Fruit fly (Drosophila melanogaster): ENCODE results near the gene Surf6.

Gene Surf6

DNA sequence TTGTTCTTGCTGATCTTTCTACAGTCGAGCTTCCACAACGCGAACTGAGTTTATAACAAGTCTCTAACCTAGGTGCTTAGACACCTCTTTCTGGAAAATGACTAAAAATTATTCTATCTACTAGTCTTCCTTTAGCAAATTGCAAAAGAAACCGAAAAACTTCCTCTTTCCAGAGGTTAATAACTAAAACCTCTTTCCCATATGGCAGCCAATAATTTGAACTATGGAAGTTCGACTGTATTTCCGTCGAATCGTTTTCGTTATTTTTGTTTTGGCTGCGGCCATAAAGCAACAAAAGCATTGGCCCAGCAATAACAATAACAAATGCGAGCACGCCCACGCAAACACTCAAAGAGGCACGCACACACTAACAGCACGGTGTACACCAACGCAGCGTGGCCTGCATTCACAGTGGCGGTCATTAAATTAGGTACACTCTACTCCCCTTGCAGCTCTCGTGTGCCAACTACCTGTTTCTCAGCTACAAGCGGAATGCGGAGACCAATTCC, 24.2 kb downstream of the Surf6 start (continued):
- TF ChIP-seq CG6765 (GFP tag; optimal IDR thresholded peaks at IDR 0.05) (peak; percentile 66), Vsx1 (GFP tag; optimal IDR thresholded peaks at IDR 0.05) (no peak), MTF-1 (GFP tag; optimal IDR thresholded peaks at IDR 0.05; ENCODE audit: borderline replicate concordance) (no peak), E2f2 (GFP tag; IDR thresholded peaks at IDR 0.05) (0 out of 2 replicates have a peak, but pooled peaks have one; percentile 21), cad (GFP tag; optimal IDR thresholded peaks at IDR 0.05) (no peak), vnd (GFP tag; IDR thresholded peaks at IDR 0.05; ENCODE audit: partially characterized antibody) (no peak), CG2120 (GFP tag; optimal IDR thresholded peaks at IDR 0.05) (peak; percentile 59), CG2199 (GFP tag; IDR thresholded peaks at IDR 0.05) (0 out of 3 replicates have a peak, but pooled peaks have one; percentile 52), dysf (GFP tag; IDR thresholded peaks at IDR 0.05) (peak; percentile 53; the same call in 1 of the 3 replicates), al (GFP tag; IDR thresholded peaks at IDR 0.05) (0 out of 2 replicates have a peak, but pooled peaks have one; percentile 23), h (optimal IDR thresholded peaks at IDR 0.05) (no peak), nerfin-2 (GFP tag; IDR thresholded peaks at IDR 0.05; ENCODE audit: partially characterized antibody) (no peak), CG6654 (GFP tag; optimal IDR thresholded peaks at IDR 0.05) (peak; percentile 13), tin (GFP tag; optimal IDR thresholded peaks at IDR 0.05) (peak; percentile 21), sc (optimal IDR thresholded peaks at IDR 0.05) (no peak), sc (GFP tag; optimal IDR thresholded peaks at IDR 0.05) (no peak), Jarid2 (GFP tag; optimal IDR thresholded peaks at IDR 0.05) (no peak), CG30020 (tag; optimal IDR thresholded peaks at IDR 0.05) (no peak), Xrp1 (GFP tag; IDR thresholded peaks at IDR 0.05) (peak; percentile 35; the same call in 1 of the 2 replicates), cas (GFP tag; IDR thresholded peaks at IDR 0.05) (no peak), ATbp (GFP tag; optimal IDR thresholded peaks at IDR 0.05) (peak; percentile 54), CG31441 (GFP tag; IDR thresholded peaks at IDR 0.05) (peak; percentile 60), chif (GFP tag; optimal IDR thresholded peaks at IDR 0.05) (peak; percentile 13 to 24), fd64A (GFP tag; optimal IDR thresholded peaks at IDR 0.05) (peak; percentile 53), aop (GFP tag; IDR thresholded peaks at IDR 0.05) (no peak), disco-r (GFP tag; optimal IDR thresholded peaks at IDR 0.05) (peak; percentile 12), CG4617 (GFP tag; optimal IDR thresholded peaks at IDR 0.05; ENCODE audit: borderline replicate concordance) (no peak), pros (GFP tag; optimal IDR thresholded peaks at IDR 0.05) (no peak), Oaz (GFP tag; IDR thresholded peaks at IDR 0.05) (no peak), wdn (GFP tag; IDR thresholded peaks at IDR 0.05) (peak; percentile 51; the same call in 1 of the 2 replicates), CG2202 (tag; optimal IDR thresholded peaks at IDR 0.05) (no peak), CG11723 (GFP tag; optimal IDR thresholded peaks at IDR 0.05) (peak; percentile 65), MESR4 (GFP tag; optimal IDR thresholded peaks at IDR 0.05) (no peak), CG10267 (tag; optimal IDR thresholded peaks at IDR 0.05) (peak; percentile 12), onecut (GFP tag; IDR thresholded peaks at IDR 0.05) (no peak; the same call in 1 of the 2 replicates), CG13287 (GFP tag; IDR thresholded peaks at IDR 0.05; ENCODE audit: partially characterized antibody) (no peak), shn (GFP tag; optimal IDR thresholded peaks at IDR 0.05) (peak; percentile 27), crc (GFP tag; optimal IDR thresholded peaks at IDR 0.05) (no peak), CG33557 (GFP tag; optimal IDR thresholded peaks at IDR 0.05) (no peak), dpn (GFP tag; optimal IDR thresholded peaks at IDR 0.05) (peak; percentile 32 to 38), CG10959 (GFP tag; IDR thresholded peaks at IDR 0.05) (no peak), gce (GFP tag; IDR thresholded peaks at IDR 0.05) (peak; percentile 46; the same call in 1 of the 3 replicates), CG5180 (GFP tag; optimal IDR thresholded peaks at IDR 0.05) (peak; percentile 40), CG10979 (tag; optimal IDR thresholded peaks at IDR 0.05) (peak; percentile 15), NfI (GFP tag; optimal IDR thresholded peaks at IDR 0.05) (peak; percentile 72), prd (optimal IDR thresholded peaks at IDR 0.05) (no peak), prd (GFP tag; IDR thresholded peaks at IDR 0.05) (peak; percentile 20; the same call in 1 of the 3 replicates), pb (GFP tag; optimal IDR thresholded peaks at IDR 0.05) (no peak), ham (GFP tag; IDR thresholded peaks at IDR 0.05) (no peak), NC2β (GFP tag; optimal IDR thresholded peaks at IDR 0.05) (no peak), kah (GFP tag; optimal IDR thresholded peaks at IDR 0.05) (peak; percentile 79)
